Worm (Caenorhabditis elegans) whole organism, L4 larva: ENCODE results near the gene moa-1.
A peak's percentile ranks its signal among the peaks of the same experiment; 100 is the strongest.

Experiments used
- F10B5.3 ChIP-seq: sonication (generic microtip); optimal IDR thresholded peaks from 2 replicates; lab custom pipeline; 2016; ENCODE audit warnings: mild to moderate bottlenecking, missing genetic modification characterization, missing compliant biosample characterization
- F37D6.2 ChIP-seq: sonication (generic microtip); optimal IDR thresholded peaks from 2 replicates; lab custom pipeline; 2016; ENCODE audit warnings: mild to moderate bottlenecking, missing genetic modification characterization, missing compliant biosample characterization
- R02D3.7 ChIP-seq: fragments of 150-350 bp; sonication (generic microtip); optimal IDR thresholded peaks from 3 replicates; lab custom pipeline; 2014; ENCODE audit warnings: missing biosample characterization, missing genetic modification characterization
- ZK337.2 ChIP-seq: fragments of 200-800 bp; sonication (Bioruptor generic); IDR thresholded peaks from 2 replicates; pipeline ENCODE4 v1.3.6; 2022; ENCODE audit warnings: missing genetic modification reagents, missing genetic modification characterization, missing compliant biosample characterization
- aha-1 ChIP-seq: fragments of 150-350 bp; peaks from one replicate; lab custom pipeline; 2014; ENCODE audit warnings: missing biosample characterization, missing genetic modification characterization
- ama-1 ChIP-seq: fragments of 150-350 bp; optimal IDR thresholded peaks from 2 replicates; lab custom pipeline; 2014; ENCODE audit warnings: inconsistent platforms, mixed read lengths
- attf-4 ChIP-seq: sonication (generic microtip); optimal IDR thresholded peaks from 3 replicates; lab custom pipeline; 2017; ENCODE audit warnings: missing biosample characterization, missing genetic modification characterization
- ceh-28 ChIP-seq: fragments of 150-350 bp; optimal IDR thresholded peaks from 2 replicates; lab custom pipeline; 2014; ENCODE audit warnings: missing biosample characterization, missing genetic modification reagents, missing genetic modification characterization
- ceh-32 ChIP-seq: sonication (generic microtip); optimal IDR thresholded peaks from 2 replicates; lab custom pipeline; 2016; ENCODE audit warnings: mild to moderate bottlenecking, missing genetic modification characterization, missing compliant biosample characterization; ENCODE audit not compliant: poor library complexity
- ceh-44 ChIP-seq: fragments of 200-800 bp; sonication (Bioruptor generic); IDR thresholded peaks from 2 replicates; pipeline ENCODE4 v1.3.6; 2022; ENCODE audit warnings: missing genetic modification reagents, missing genetic modification characterization, missing compliant biosample characterization
- ceh-82 ChIP-seq: sonication (generic microtip); optimal IDR thresholded peaks from 2 replicates; lab custom pipeline; 2017; ENCODE audit warnings: missing biosample characterization, missing genetic modification characterization
- ces-1 ChIP-seq: fragments of 150-350 bp; sonication (generic microtip); optimal IDR thresholded peaks from 4 replicates; lab custom pipeline; 2014; ENCODE audit warnings: missing biosample characterization, missing genetic modification reagents, missing genetic modification characterization
- daf-12 ChIP-seq: fragments of 150-350 bp; optimal IDR thresholded peaks from 2 replicates; lab custom pipeline; 2014; ENCODE audit warnings: missing biosample characterization, missing genetic modification reagents, missing genetic modification characterization
- daf-8 ChIP-seq: fragments of 200-800 bp; sonication (Bioruptor generic); IDR thresholded peaks from 2 replicates; pipeline ENCODE4 v1.3.6; 2022; ENCODE audit warnings: missing genetic modification characterization, missing compliant biosample characterization
- dpl-1 ChIP-seq: fragments of 150-350 bp; optimal IDR thresholded peaks from 2 replicates; lab custom pipeline; 2014; ENCODE audit warnings: missing biosample characterization, missing genetic modification reagents, missing genetic modification characterization
- dve-1 ChIP-seq: sonication (generic microtip); optimal IDR thresholded peaks from 2 replicates; lab custom pipeline; 2017; ENCODE audit warnings: antibody characterized with exemption, mild to moderate bottlenecking, missing genetic modification characterization, missing compliant biosample characterization; ENCODE audit not compliant: insufficient read depth
- egl-43 ChIP-seq: fragments of 200-800 bp; sonication (Bioruptor generic); IDR thresholded peaks from 2 replicates; pipeline ENCODE4 v1.3.6; 2022; ENCODE audit warnings: missing genetic modification reagents, missing genetic modification characterization, missing compliant biosample characterization
- fos-1 ChIP-seq: fragments of 150-350 bp; optimal IDR thresholded peaks from 2 replicates; lab custom pipeline; 2014; ENCODE audit warnings: missing biosample characterization, missing genetic modification characterization
- gei-8 ChIP-seq: fragments of 200-800 bp; sonication (Bioruptor generic); optimal IDR thresholded peaks from 2 replicates; lab custom pipeline; 2018; ENCODE audit warnings: mild to moderate bottlenecking, missing genetic modification characterization, missing compliant biosample characterization
- lin-13 ChIP-seq: fragments of 150-350 bp; optimal IDR thresholded peaks from 2 replicates; lab custom pipeline; 2014; ENCODE audit warnings: missing biosample characterization, missing genetic modification reagents, missing genetic modification characterization
- lin-15B ChIP-seq: fragments of 150-350 bp; sonication (generic microtip); optimal IDR thresholded peaks from 3 replicates; lab custom pipeline; 2014; ENCODE audit warnings: missing biosample characterization, missing genetic modification characterization
- lin-38 ChIP-seq: fragments of 200-800 bp; sonication (Bioruptor generic); IDR thresholded peaks from 2 replicates; pipeline ENCODE4 v1.3.6; 2022; ENCODE audit warnings: missing genetic modification reagents, missing genetic modification characterization, missing compliant biosample characterization
- lsy-2 ChIP-seq, 2 experiments: fragments of 150-350 bp in 1 of 2; sonication (generic microtip) in 1 of 2; optimal IDR thresholded peaks; 2 replicates each; lab custom pipeline; 2014 to 2017; ENCODE audit warnings: missing biosample characterization in 2 of 2, missing genetic modification characterization in 2 of 2
- nhr-237 ChIP-seq: sonication (generic microtip); optimal IDR thresholded peaks from 2 replicates; lab custom pipeline; 2017; ENCODE audit warnings: missing biosample characterization, missing genetic modification characterization
- nhr-41 ChIP-seq: fragments of 200-800 bp; sonication (Bioruptor generic); IDR thresholded peaks from 2 replicates; pipeline ENCODE4 v1.3.6; 2022; ENCODE audit warnings: missing genetic modification reagents, missing genetic modification characterization, missing compliant biosample characterization
- nhr-77 ChIP-seq: fragments of 150-350 bp; optimal IDR thresholded peaks from 2 replicates; lab custom pipeline; 2014; ENCODE audit warnings: missing biosample characterization, missing genetic modification characterization
- php-3 ChIP-seq: fragments of 200-800 bp; sonication (Bioruptor generic); IDR thresholded peaks from 2 replicates; pipeline ENCODE4 v1.3.6; 2022; ENCODE audit warnings: missing genetic modification reagents, missing genetic modification characterization, missing compliant biosample characterization
- set-16 ChIP-seq: fragments of 200-800 bp; sonication (Bioruptor generic); IDR thresholded peaks from 2 replicates; pipeline ENCODE4 v1.3.6; 2022; ENCODE audit warnings: missing genetic modification reagents, missing genetic modification characterization, missing compliant biosample characterization
- snpc-1.2 ChIP-seq: fragments of 200-800 bp; sonication (Bioruptor generic); IDR thresholded peaks from 2 replicates; pipeline ENCODE4 v1.3.6; 2022; ENCODE audit warnings: missing genetic modification reagents, missing genetic modification characterization, missing compliant biosample characterization
- snpc-4 ChIP-seq: fragments of 150-350 bp; optimal IDR thresholded peaks from 2 replicates; lab custom pipeline; 2014; ENCODE audit warnings: missing biosample characterization, missing genetic modification characterization
- spr-3 ChIP-seq: fragments of 200-800 bp; sonication (Bioruptor generic); optimal IDR thresholded peaks from 2 replicates; lab custom pipeline; 2018; ENCODE audit warnings: mild to moderate bottlenecking, missing genetic modification characterization, missing compliant biosample characterization
- unc-130 ChIP-seq: sonication (generic microtip); optimal IDR thresholded peaks from 2 replicates; lab custom pipeline; 2016; ENCODE audit warnings: missing genetic modification reagents, missing genetic modification characterization, missing compliant biosample characterization
- unc-39 ChIP-seq: sonication (generic microtip); optimal IDR thresholded peaks from 2 replicates; lab custom pipeline; 2017; ENCODE audit warnings: missing biosample characterization, missing genetic modification characterization
- unc-62 ChIP-seq, 3 experiments: fragments of 150-350 bp in 1 of 3; sonication (generic microtip); optimal IDR thresholded peaks in 2 of 3; peaks in 1 of 3; 1 replicate in 1 of 3; 2 replicates in 2 of 3; lab custom pipeline; 2014 to 2017; ENCODE audit warnings: missing biosample characterization in 3 of 3, missing genetic modification characterization in 3 of 3, missing genetic modification reagents in 3 of 3, missing genotype in 1 of 3
- zfp-3 ChIP-seq: fragments of 200-800 bp; sonication (Bioruptor generic); conservative IDR thresholded peaks from 2 replicates; pipeline ENCODE4 v1.3.6; 2022; ENCODE audit warnings: missing genetic modification reagents, missing genetic modification characterization, missing compliant biosample characterization
- zip-11 ChIP-seq: fragments of 200-800 bp; sonication (Bioruptor generic); IDR thresholded peaks from 2 replicates; pipeline ENCODE4 v1.3.6; 2022; ENCODE audit warnings: missing genetic modification characterization, missing compliant biosample characterization

Gene moa-1

ce11 chrIII:1938712-1939624 lies 30.7 kb downstream of the moa-1 start:
- no peak for TF ChIP-seq nhr-77 (tag; lab: Kevin White, UChicago)
- TF ChIP-seq ceh-28 (tag; lab: Kevin White, UChicago), result peak; percentile 99
- TF ChIP-seq fos-1 (tag; lab: Kevin White, UChicago), result no peak
- TF ChIP-seq set-16 (GFP tag; lab: Robert Waterston, UW), result peak; percentile 97
- TF ChIP-seq snpc-1.2 (GFP tag; lab: Robert Waterston, UW), result 0 out of 2 replicates have a peak, but pooled peaks have one; percentile 40
- no peak for TF ChIP-seq attf-4
- TF ChIP-seq F37D6.2, result no peak
- TF ChIP-seq unc-130 (GFP tag; lab: Kevin White, UChicago), result no peak
- TF ChIP-seq snpc-4 (tag; lab: Kevin White, UChicago), result no peak
- peak; percentile 70 for TF ChIP-seq egl-43 (GFP tag; lab: Robert Waterston, UW)
- no peak for TF ChIP-seq unc-39 (tag; lab: Kevin White, UChicago)
- TF ChIP-seq lin-15B (tag; lab: Kevin White, UChicago), result no peak
- peak; percentile 21 to 61 for TF ChIP-seq lsy-2 (tag; optimal IDR thresholded peaks at IDR 0.05; lab: Kevin White, UChicago)
- TF ChIP-seq unc-62 (GFP tag; optimal IDR thresholded peaks at IDR 0.05 in 1 of 2; lab: Kevin White, UChicago), result peak in 1 of 2 experiments; percentile 58
- TF ChIP-seq unc-62 (tag; optimal IDR thresholded peaks at IDR 0.05; lab: Kevin White, UChicago), result no peak
- TF ChIP-seq ama-1 (lab: Kevin White, UChicago), result no peak
- TF ChIP-seq lin-13 (GFP tag; lab: Kevin White, UChicago), result peak; percentile 51
- TF ChIP-seq aha-1 (tag; lab: Kevin White, UChicago), result peak; percentile 67
- TF ChIP-seq daf-12 (tag; lab: Kevin White, UChicago), result no peak

ce11 chrIII:1937879-1938438 lies 31.7 kb downstream of the moa-1 start:
- no peak for TF ChIP-seq daf-8 (GFP tag; lab: Robert Waterston, UW)
- peak; percentile 19; the same call in 1 of the 2 replicates for TF ChIP-seq set-16 (GFP tag; lab: Robert Waterston, UW)
- peak; percentile 71 for TF ChIP-seq aha-1 (tag; lab: Kevin White, UChicago)
- TF ChIP-seq lin-13 (GFP tag; lab: Kevin White, UChicago), result peak; percentile 79
- TF ChIP-seq zip-11 (GFP tag; lab: Robert Waterston, UW), result no peak
- peak; percentile 15 for TF ChIP-seq gei-8 (GFP tag; lab: Kevin White, UChicago)
- TF ChIP-seq lsy-2 (tag; optimal IDR thresholded peaks at IDR 0.05; lab: Kevin White, UChicago), result peak in 1 of 2 experiments; percentile 54

- TF ChIP-seq R02D3.7 (tag; lab: Kevin White, UChicago), result no peak
- TF ChIP-seq set-16 (GFP tag; lab: Robert Waterston, UW), result peak; percentile 84
- TF ChIP-seq F10B5.3, result no peak
- TF ChIP-seq ceh-32, result no peak
- no peak for TF ChIP-seq ceh-82 (tag; lab: Kevin White, UChicago)
- TF ChIP-seq zfp-3, result no peak
- TF ChIP-seq nhr-237 (tag; lab: Kevin White, UChicago), result no peak
- TF ChIP-seq php-3, result no peak
- peak; percentile 52 for TF ChIP-seq aha-1 (tag; lab: Kevin White, UChicago)
- TF ChIP-seq ama-1 (lab: Kevin White, UChicago), result no peak
- TF ChIP-seq dve-1, result no peak
- no peak for TF ChIP-seq nhr-41 (GFP tag; lab: Robert Waterston, UW)
- TF ChIP-seq, all 104 proteins: peak for 2
Observed at ce11 chrIII:1934141-1934540, 35.6 kb downstream of the moa-1 start.

ce11 chrIII:1932018-1932417 lies 37.7 kb downstream of the moa-1 start:
- TF ChIP-seq ces-1 (GFP tag; lab: Kevin White, UChicago) (no peak), spr-3 (GFP tag; lab: Kevin White, UChicago) (no peak), dpl-1 (GFP tag; lab: Kevin White, UChicago) (no peak), lin-38 (GFP tag; lab: Robert Waterston, UW) (no peak), F37D6.2 (no peak), ceh-44 (GFP tag; lab: Robert Waterston, UW) (no peak), set-16 (GFP tag; lab: Robert Waterston, UW) (peak; percentile 93), ZK337.2 (no peak)
- TF ChIP-seq, all 104 proteins: peak for 1
